Worm (Caenorhabditis elegans) whole organism, L4 larva: Measurements from ENCODE around the gene K07C11.7.
A peak's percentile ranks its signal among the peaks of the same experiment; 100 is the strongest.

Source experiments
- D1046.2 ChIP-seq: fragments of 200-800 bp; sonication (Bioruptor generic); IDR thresholded peaks from 2 replicates; pipeline ENCODE4 v1.3.6; 2022; ENCODE audit warnings: missing genetic modification characterization, missing compliant biosample characterization
- F49E8.2 ChIP-seq: sonication (generic microtip); optimal IDR thresholded peaks from 2 replicates; lab custom pipeline; 2016; ENCODE audit warnings: missing compliant biosample characterization, mild to moderate bottlenecking, missing genetic modification characterization, borderline replicate concordance
- T20F7.1 ChIP-seq: fragments of 200-800 bp; sonication (Bioruptor generic); optimal IDR thresholded peaks from 2 replicates; lab custom pipeline; 2018; ENCODE audit warnings: mild to moderate bottlenecking, missing genetic modification characterization, missing compliant biosample characterization
- T26A8.4 ChIP-seq: fragments of 200-800 bp; sonication (Bioruptor generic); IDR thresholded peaks from 2 replicates; pipeline ENCODE4 v1.3.6; 2022; ENCODE audit warnings: missing genetic modification characterization, missing compliant biosample characterization
- Y48G9A.11 ChIP-seq: fragments of 200-800 bp; sonication (Bioruptor generic); IDR thresholded peaks from 2 replicates; pipeline ENCODE4 v1.3.6; 2022; ENCODE audit warnings: missing genetic modification reagents, missing genetic modification characterization, missing compliant biosample characterization
- Y75B8A.6 ChIP-seq: fragments of 200-800 bp; sonication (Bioruptor generic); IDR thresholded peaks from 2 replicates; pipeline ENCODE4 v1.3.6; 2022; ENCODE audit warnings: missing genetic modification reagents, missing genetic modification characterization, missing compliant biosample characterization
- aha-1 ChIP-seq: fragments of 150-350 bp; peaks from one replicate; lab custom pipeline; 2014; ENCODE audit warnings: missing biosample characterization, missing genetic modification characterization
- ceh-20 ChIP-seq: fragments of 200-800 bp; sonication (Bioruptor generic); IDR thresholded peaks from 2 replicates; pipeline ENCODE4 v1.3.6; 2022; ENCODE audit warnings: missing genetic modification reagents, missing genetic modification characterization, missing compliant biosample characterization
- ceh-32 ChIP-seq: sonication (generic microtip); optimal IDR thresholded peaks from 2 replicates; lab custom pipeline; 2016; ENCODE audit warnings: mild to moderate bottlenecking, missing genetic modification characterization, missing compliant biosample characterization; ENCODE audit not compliant: poor library complexity
- ceh-44 ChIP-seq: fragments of 200-800 bp; sonication (Bioruptor generic); IDR thresholded peaks from 2 replicates; pipeline ENCODE4 v1.3.6; 2022; ENCODE audit warnings: missing genetic modification reagents, missing genetic modification characterization, missing compliant biosample characterization
- ceh-82 ChIP-seq: sonication (generic microtip); optimal IDR thresholded peaks from 2 replicates; lab custom pipeline; 2017; ENCODE audit warnings: missing biosample characterization, missing genetic modification characterization
- ces-1 ChIP-seq: fragments of 150-350 bp; sonication (generic microtip); optimal IDR thresholded peaks from 4 replicates; lab custom pipeline; 2014; ENCODE audit warnings: missing biosample characterization, missing genetic modification reagents, missing genetic modification characterization
- cey-2 ChIP-seq: sonication (generic microtip); optimal IDR thresholded peaks from 3 replicates; lab custom pipeline; 2017; ENCODE audit warnings: missing genetic modification characterization, mild to moderate bottlenecking, missing compliant biosample characterization, antibody characterized with exemption, borderline replicate concordance; ENCODE audit not compliant: insufficient read depth
- ctbp-1 ChIP-seq: fragments of 200-800 bp; sonication (Bioruptor generic); IDR thresholded peaks from 2 replicates; pipeline ENCODE4 v1.3.6; 2022; ENCODE audit warnings: missing genetic modification reagents, missing genetic modification characterization, missing compliant biosample characterization
- daf-16 ChIP-seq, 3 experiments: sonication (generic microtip); optimal IDR thresholded peaks; 2 replicates each; lab custom pipeline; 2016 to 2017; ENCODE audit warnings: missing genetic modification characterization in 3 of 3, missing genetic modification reagents in 3 of 3, mild to moderate bottlenecking in 2 of 3, missing compliant biosample characterization in 2 of 3, missing biosample characterization in 1 of 3, moderate library complexity in 1 of 3
- dmd-6 ChIP-seq: fragments of 200-800 bp; sonication (Bioruptor generic); IDR thresholded peaks from 2 replicates; pipeline ENCODE4 v1.3.6; 2022; ENCODE audit warnings: missing genetic modification reagents, missing genetic modification characterization, missing compliant biosample characterization
- dmd-8 ChIP-seq: fragments of 200-800 bp; sonication (Bioruptor generic); IDR thresholded peaks from 2 replicates; pipeline ENCODE4 v1.3.6; 2022; ENCODE audit warnings: missing genetic modification characterization, missing compliant biosample characterization
- dmd-9 ChIP-seq: fragments of 200-800 bp; sonication (Bioruptor generic); IDR thresholded peaks from 2 replicates; pipeline ENCODE4 v1.3.6; 2022; ENCODE audit warnings: missing genetic modification reagents, missing genetic modification characterization, missing compliant biosample characterization
- dpl-1 ChIP-seq: fragments of 150-350 bp; optimal IDR thresholded peaks from 2 replicates; lab custom pipeline; 2014; ENCODE audit warnings: missing biosample characterization, missing genetic modification reagents, missing genetic modification characterization
- dve-1 ChIP-seq: sonication (generic microtip); optimal IDR thresholded peaks from 2 replicates; lab custom pipeline; 2017; ENCODE audit warnings: antibody characterized with exemption, mild to moderate bottlenecking, missing genetic modification characterization, missing compliant biosample characterization; ENCODE audit not compliant: insufficient read depth
- egl-27 ChIP-seq: sonication (generic microtip); optimal IDR thresholded peaks from 3 replicates; lab custom pipeline; 2017; ENCODE audit warnings: missing biosample characterization, missing genetic modification reagents, missing genetic modification characterization
- gei-8 ChIP-seq: fragments of 200-800 bp; sonication (Bioruptor generic); optimal IDR thresholded peaks from 2 replicates; lab custom pipeline; 2018; ENCODE audit warnings: mild to moderate bottlenecking, missing genetic modification characterization, missing compliant biosample characterization
- hif-1 ChIP-seq, 2 experiments: sonication (generic microtip); optimal IDR thresholded peaks; 2 replicates each; lab custom pipeline; 2016 to 2017; ENCODE audit warnings: missing compliant biosample characterization in 2 of 2, missing genetic modification characterization in 2 of 2, missing genetic modification reagents in 2 of 2, missing genotype in 2 of 2, mild to moderate bottlenecking in 1 of 2
- hmg-1.1 ChIP-seq: fragments of 200-800 bp; sonication (Bioruptor generic); IDR thresholded peaks from 2 replicates; pipeline ENCODE4 v1.3.6; 2022; ENCODE audit warnings: missing genetic modification reagents, missing genetic modification characterization, missing compliant biosample characterization
- lim-7 ChIP-seq: fragments of 200-800 bp; sonication (Bioruptor generic); IDR thresholded peaks from 2 replicates; pipeline ENCODE4 v1.3.6; 2022; ENCODE audit warnings: missing genetic modification characterization, missing compliant biosample characterization
- lin-38 ChIP-seq: fragments of 200-800 bp; sonication (Bioruptor generic); IDR thresholded peaks from 2 replicates; pipeline ENCODE4 v1.3.6; 2022; ENCODE audit warnings: missing genetic modification reagents, missing genetic modification characterization, missing compliant biosample characterization
- lsy-2 ChIP-seq, 2 experiments: fragments of 150-350 bp in 1 of 2; sonication (generic microtip) in 1 of 2; optimal IDR thresholded peaks; 2 replicates each; lab custom pipeline; 2014 to 2017; ENCODE audit warnings: missing biosample characterization in 2 of 2, missing genetic modification characterization in 2 of 2
- mes-2 ChIP-seq: sonication (generic microtip); optimal IDR thresholded peaks from 2 replicates; lab custom pipeline; 2016; ENCODE audit warnings: missing genotype, mild to moderate bottlenecking, missing genetic modification characterization, missing compliant biosample characterization; ENCODE audit not compliant: poor library complexity, severe bottlenecking
- nhr-11 ChIP-seq: fragments of 150-350 bp; optimal IDR thresholded peaks from 2 replicates; lab custom pipeline; 2014; ENCODE audit warnings: missing biosample characterization, missing genetic modification characterization
- nhr-25 ChIP-seq: sonication (generic microtip); optimal IDR thresholded peaks from 2 replicates; lab custom pipeline; 2017; ENCODE audit warnings: missing genetic modification characterization, mild to moderate bottlenecking, missing compliant biosample characterization, antibody characterized with exemption, moderate library complexity, borderline replicate concordance; ENCODE audit not compliant: insufficient read depth
- saeg-2 ChIP-seq: fragments of 200-800 bp; sonication (Bioruptor generic); IDR thresholded peaks from 2 replicates; pipeline ENCODE4 v1.3.6; 2022; ENCODE audit warnings: missing genetic modification reagents, missing genetic modification characterization, missing compliant biosample characterization
- sdz-12 ChIP-seq: fragments of 200-800 bp; sonication (Bioruptor generic); optimal IDR thresholded peaks from 2 replicates; lab custom pipeline; 2018; ENCODE audit warnings: mild to moderate bottlenecking, missing genetic modification characterization, missing compliant biosample characterization
- skn-1 ChIP-seq: fragments of 150-350 bp; optimal IDR thresholded peaks from 2 replicates; lab custom pipeline; 2014; ENCODE audit warnings: missing biosample characterization, missing genetic modification characterization
- snpc-1.2 ChIP-seq: fragments of 200-800 bp; sonication (Bioruptor generic); IDR thresholded peaks from 2 replicates; pipeline ENCODE4 v1.3.6; 2022; ENCODE audit warnings: missing genetic modification reagents, missing genetic modification characterization, missing compliant biosample characterization
- unc-62 ChIP-seq, 3 experiments: fragments of 150-350 bp in 1 of 3; sonication (generic microtip); optimal IDR thresholded peaks in 2 of 3; peaks in 1 of 3; 1 replicate in 1 of 3; 2 replicates in 2 of 3; lab custom pipeline; 2014 to 2017; ENCODE audit warnings: missing biosample characterization in 3 of 3, missing genetic modification characterization in 3 of 3, missing genetic modification reagents in 3 of 3, missing genotype in 1 of 3
- zfp-3 ChIP-seq: fragments of 200-800 bp; sonication (Bioruptor generic); conservative IDR thresholded peaks from 2 replicates; pipeline ENCODE4 v1.3.6; 2022; ENCODE audit warnings: missing genetic modification reagents, missing genetic modification characterization, missing compliant biosample characterization
- zip-11 ChIP-seq: fragments of 200-800 bp; sonication (Bioruptor generic); IDR thresholded peaks from 2 replicates; pipeline ENCODE4 v1.3.6; 2022; ENCODE audit warnings: missing genetic modification characterization, missing compliant biosample characterization
- zip-2 ChIP-seq: fragments of 150-350 bp; optimal IDR thresholded peaks from 2 replicates; lab custom pipeline; 2014; ENCODE audit warnings: missing biosample characterization, missing genetic modification characterization
- ztf-11 ChIP-seq: fragments of 150-350 bp; optimal IDR thresholded peaks from 2 replicates; lab custom pipeline; 2014; ENCODE audit warnings: missing biosample characterization, missing genetic modification characterization

The K07C11.7 gene

ce11 chrV:8228712-8229119 lies 14.9 kb upstream of the K07C11.7 start (continued):
- TF ChIP-seq ceh-82 (tag; lab: Kevin White, UChicago) (no peak), gei-8 (GFP tag; lab: Kevin White, UChicago) (no peak), sdz-12 (GFP tag; lab: Kevin White, UChicago) (no peak), ztf-11 (tag; lab: Kevin White, UChicago) (no peak), lsy-2 (tag; optimal IDR thresholded peaks at IDR 0.05; lab: Kevin White, UChicago) (peak in 1 of 2 experiments; percentile 77), aha-1 (no peak), hmg-1.1 (GFP tag; lab: Robert Waterston, UW) (peak; percentile 88), dmd-6 (GFP tag; lab: Robert Waterston, UW) (peak; percentile 74), lin-38 (GFP tag; lab: Robert Waterston, UW) (no peak; the same call in 1 of the 2 replicates)

DNA sequence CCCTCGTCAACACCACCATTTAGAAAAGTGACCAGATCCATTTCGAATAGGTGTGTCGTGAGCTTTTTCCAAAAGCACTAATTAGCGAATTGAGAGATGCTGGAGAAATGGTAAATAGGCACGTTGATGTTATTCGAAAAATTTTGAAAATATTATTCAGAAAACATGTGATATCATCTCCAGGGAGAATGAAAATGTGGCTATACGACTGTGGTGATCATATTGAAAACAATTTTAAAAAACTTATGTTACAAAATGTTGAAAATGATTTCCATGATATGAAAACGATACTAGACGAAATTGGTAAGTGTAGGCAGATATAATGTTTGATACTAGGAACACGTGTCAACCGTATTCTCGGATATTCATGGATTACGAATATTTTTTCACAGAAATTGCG lies 13.0 kb upstream of the K07C11.7 start, which contains the start of gene K07C11.10:
Gene K07C11.10, minus strand, starts transcription at position 101 of the 400 bp plus-strand sequence.
- peak in 1 of 2 experiments; percentile 47 for TF ChIP-seq unc-62 (GFP tag; optimal IDR thresholded peaks at IDR 0.05 in 1 of 2; lab: Kevin White, UChicago)
- no peak for TF ChIP-seq unc-62 (tag; optimal IDR thresholded peaks at IDR 0.05; lab: Kevin White, UChicago)
- TF ChIP-seq nhr-25 (tag; lab: Kevin White, UChicago) = no peak
- TF ChIP-seq, all 104 proteins: peak for 1

- TF ChIP-seq egl-27 (tag; lab: Kevin White, UChicago) (no peak), skn-1 (no peak), lsy-2 (tag; optimal IDR thresholded peaks at IDR 0.05; lab: Kevin White, UChicago) (no peak), unc-62 (GFP tag; optimal IDR thresholded peaks at IDR 0.05 in 1 of 2; lab: Kevin White, UChicago) (no peak), unc-62 (tag; optimal IDR thresholded peaks at IDR 0.05; lab: Kevin White, UChicago) (no peak), nhr-11 (tag; lab: Kevin White, UChicago) (no peak), ces-1 (GFP tag; lab: Kevin White, UChicago) (no peak), lim-7 (no peak), lin-38 (GFP tag; lab: Robert Waterston, UW) (no peak), D1046.2 (GFP tag; lab: Robert Waterston, UW) (no peak), F49E8.2 (tag; lab: Kevin White, UChicago) (no peak), ceh-32 (tag; lab: Kevin White, UChicago) (no peak), ceh-44 (GFP tag; lab: Robert Waterston, UW) (no peak), zip-11 (GFP tag; lab: Robert Waterston, UW) (no peak), ztf-11 (tag; lab: Kevin White, UChicago) (no peak), dve-1 (tag; lab: Kevin White, UChicago) (no peak), cey-2 (tag; lab: Kevin White, UChicago) (no peak), dmd-8 (no peak)
- TF ChIP-seq, all 104 proteins: peak for 0
Measured at ce11 chrV:8224634-8225033, 10.9 kb upstream of the K07C11.7 start, which contains the start of gene pax-1. Gene pax-1 (plus strand): TSS chrV:8224934.

DNA sequence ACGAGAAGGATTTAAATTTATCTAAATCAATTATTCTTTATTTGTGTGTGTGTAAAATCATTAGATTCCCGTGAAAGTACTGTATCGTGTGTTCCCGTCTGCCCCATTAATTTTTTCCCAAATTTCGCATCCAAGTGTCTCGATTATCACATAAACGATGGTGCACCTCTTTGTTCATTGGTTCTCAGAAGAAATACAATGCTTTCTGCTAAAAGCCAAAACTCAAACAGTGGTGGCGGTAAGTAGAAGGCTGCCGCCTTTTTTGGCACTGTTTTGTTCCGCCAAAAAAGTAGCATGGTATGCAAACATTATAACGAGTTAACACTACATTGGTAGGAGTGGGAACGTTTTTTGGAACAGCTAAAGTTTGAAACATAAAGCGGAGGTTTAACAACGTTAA lies 9.6 kb upstream of the K07C11.7 start:
- TF ChIP-seq F49E8.2 (tag; lab: Kevin White, UChicago) (peak; percentile 9), lin-38 (GFP tag; lab: Robert Waterston, UW) (peak; percentile 38), T26A8.4 (GFP tag; lab: Robert Waterston, UW) (no peak)

- TF ChIP-seq egl-27 (tag; lab: Kevin White, UChicago) (no peak), dpl-1 (GFP tag; lab: Kevin White, UChicago) (peak; percentile 57), dmd-9 (GFP tag; lab: Robert Waterston, UW) (no peak), F49E8.2 (tag; lab: Kevin White, UChicago) (no peak), cey-2 (tag; lab: Kevin White, UChicago) (no peak), T20F7.1 (GFP tag; lab: Kevin White, UChicago) (peak; percentile 94), zip-2 (no peak), saeg-2 (GFP tag; lab: Robert Waterston, UW) (no peak), Y75B8A.6 (GFP tag; lab: Robert Waterston, UW) (no peak), zfp-3 (GFP tag; lab: Robert Waterston, UW) (no peak), mes-2 (tag; lab: Kevin White, UChicago) (peak; percentile 47), ctbp-1 (GFP tag; lab: Robert Waterston, UW) (no peak), daf-16 (GFP tag; optimal IDR thresholded peaks at IDR 0.05; lab: Kevin White, UChicago) (no peak), daf-16 (tag; optimal IDR thresholded peaks at IDR 0.05; lab: Kevin White, UChicago) (peak; percentile 3), lsy-2 (tag; optimal IDR thresholded peaks at IDR 0.05; lab: Kevin White, UChicago) (peak in 1 of 2 experiments; percentile 29), ceh-20 (GFP tag; lab: Robert Waterston, UW) (no peak), hif-1 (tag; optimal IDR thresholded peaks at IDR 0.05; lab: Kevin White, UChicago) (no peak), Y48G9A.11 (GFP tag; lab: Robert Waterston, UW) (peak; percentile 86), snpc-1.2 (GFP tag; lab: Robert Waterston, UW) (no peak)
Measured at ce11 chrV:8221083-8221538, 7.3 kb upstream of the K07C11.7 start, which contains the start of the genes cogc-6 and air-1. Gene cogc-6 (minus strand): TSS chrV:8221316. Gene air-1 (plus strand): TSS chrV:8221488.
